Worm (Caenorhabditis elegans) whole organism, L3 larva: Measurements from ENCODE around the gene irld-64.

Source experiments
- R02D3.7 ChIP-seq: fragments of 150-350 bp; optimal IDR thresholded peaks from 2 replicates; lab custom pipeline; 2014; ENCODE audit warnings: missing biosample characterization, missing genetic modification characterization
- ZK546.5 ChIP-seq: sonication (generic microtip); optimal IDR thresholded peaks from 2 replicates; lab custom pipeline; 2017; ENCODE audit warnings: missing biosample characterization, missing genetic modification characterization
- aly-2 ChIP-seq: fragments of 150-350 bp; optimal IDR thresholded peaks from 2 replicates; lab custom pipeline; 2014; ENCODE audit warnings: missing biosample characterization, missing genetic modification characterization
- ama-1 ChIP-seq: fragments of 150-350 bp; optimal IDR thresholded peaks from 2 replicates; lab custom pipeline; 2018
- ceh-16 ChIP-seq: sonication (generic microtip); optimal IDR thresholded peaks from 2 replicates; lab custom pipeline; 2017; ENCODE audit warnings: missing biosample characterization, missing genetic modification characterization
- ceh-28 ChIP-seq: fragments of 150-350 bp; optimal IDR thresholded peaks from 2 replicates; lab custom pipeline; 2014; ENCODE audit warnings: missing biosample characterization, missing genetic modification reagents, missing genetic modification characterization
- ceh-82 ChIP-seq: fragments of 150-350 bp; optimal IDR thresholded peaks from 2 replicates; lab custom pipeline; 2014; ENCODE audit warnings: missing biosample characterization, missing genetic modification characterization
- ceh-9 ChIP-seq: sonication (generic microtip); optimal IDR thresholded peaks from 2 replicates; lab custom pipeline; 2018; ENCODE audit warnings: missing biosample characterization, missing genetic modification characterization
- daf-12 ChIP-seq: fragments of 150-350 bp; optimal IDR thresholded peaks from 2 replicates; lab custom pipeline; 2014; ENCODE audit warnings: missing biosample characterization, missing genetic modification reagents, missing genetic modification characterization
- egl-27 ChIP-seq: sonication (generic microtip); optimal IDR thresholded peaks from 4 replicates; lab custom pipeline; 2017; ENCODE audit warnings: missing biosample characterization, missing genetic modification reagents, missing genetic modification characterization
- egl-5 ChIP-seq: fragments of 150-350 bp; optimal IDR thresholded peaks from 2 replicates; lab custom pipeline; 2017; ENCODE audit warnings: missing biosample characterization, missing genetic modification reagents, missing genetic modification characterization, inconsistent platforms
- elt-1 ChIP-seq: fragments of 150-350 bp; optimal IDR thresholded peaks from 2 replicates; lab custom pipeline; 2014; ENCODE audit warnings: missing biosample characterization, missing genetic modification characterization
- elt-2 ChIP-seq: sonication (generic microtip); optimal IDR thresholded peaks from 2 replicates; lab custom pipeline; 2016; ENCODE audit warnings: missing genetic modification reagents, mild to moderate bottlenecking, missing genetic modification characterization, missing compliant biosample characterization
- elt-3 ChIP-seq, 3 experiments: fragments of 150-350 bp in 1 of 3; sonication (generic microtip) in 2 of 3; optimal IDR thresholded peaks; 2 replicates in 2 of 3; 4 replicates in 1 of 3; lab custom pipeline; 2014 to 2017; ENCODE audit warnings: missing biosample characterization in 3 of 3, missing genetic modification characterization in 3 of 3
- eor-1 ChIP-seq, 2 experiments: fragments of 150-350 bp; optimal IDR thresholded peaks; 2 replicates each; lab custom pipeline; 2014 to 2018; ENCODE audit warnings: missing biosample characterization in 2 of 2, missing genetic modification characterization in 2 of 2
- fkh-10 ChIP-seq: sonication (generic microtip); optimal IDR thresholded peaks from 2 replicates; lab custom pipeline; 2017; ENCODE audit warnings: missing biosample characterization, missing genetic modification reagents, missing genetic modification characterization
- fkh-2 ChIP-seq: fragments of 150-350 bp; optimal IDR thresholded peaks from 2 replicates; lab custom pipeline; 2014; ENCODE audit warnings: missing biosample characterization, missing genetic modification reagents, missing genetic modification characterization
- fos-1 ChIP-seq: fragments of 150-350 bp; optimal IDR thresholded peaks from 2 replicates; lab custom pipeline; 2014; ENCODE audit warnings: missing biosample characterization, missing genetic modification characterization
- hmg-11 ChIP-seq: sonication (generic microtip); optimal IDR thresholded peaks from 2 replicates; lab custom pipeline; 2016; ENCODE audit warnings: missing genetic modification characterization, missing compliant biosample characterization
- jun-1 ChIP-seq: fragments of 150-350 bp; optimal IDR thresholded peaks from 2 replicates; lab custom pipeline; 2014; ENCODE audit warnings: missing biosample characterization, missing genetic modification reagents, missing genetic modification characterization
- lin-15B ChIP-seq: fragments of 150-350 bp; optimal IDR thresholded peaks from 2 replicates; lab custom pipeline; 2014; ENCODE audit warnings: missing biosample characterization, missing genetic modification characterization
- lin-39 ChIP-seq: fragments of 150-350 bp; optimal IDR thresholded peaks from 2 replicates; lab custom pipeline; 2018; ENCODE audit warnings: missing biosample characterization, missing genetic modification reagents, missing genetic modification characterization
- lsy-12 ChIP-seq: sonication (generic microtip); optimal IDR thresholded peaks from 2 replicates; lab custom pipeline; 2016; ENCODE audit warnings: mild to moderate bottlenecking, missing genetic modification characterization, missing compliant biosample characterization
- mdl-1 ChIP-seq: fragments of 150-350 bp; optimal IDR thresholded peaks from 2 replicates; lab custom pipeline; 2014; ENCODE audit warnings: missing biosample characterization, missing genetic modification characterization
- mml-1 ChIP-seq: fragments of 150-350 bp; sonication (generic microtip); optimal IDR thresholded peaks from 3 replicates; lab custom pipeline; 2014; ENCODE audit warnings: missing biosample characterization, missing genetic modification characterization
- nfya-1 ChIP-seq: sonication (generic microtip); optimal IDR thresholded peaks from 2 replicates; lab custom pipeline; 2017; ENCODE audit warnings: missing genetic modification characterization, mild to moderate bottlenecking, missing compliant biosample characterization, antibody characterized with exemption, moderate library complexity; ENCODE audit not compliant: insufficient read depth
- nhr-11 ChIP-seq: fragments of 150-350 bp; optimal IDR thresholded peaks from 2 replicates; lab custom pipeline; 2014; ENCODE audit warnings: missing biosample characterization, missing genetic modification characterization
- nhr-12 ChIP-seq: fragments of 150-350 bp; optimal IDR thresholded peaks from 2 replicates; lab custom pipeline; 2014; ENCODE audit warnings: missing biosample characterization, missing genetic modification characterization
- nhr-23 ChIP-seq: fragments of 150-350 bp; optimal IDR thresholded peaks from 2 replicates; lab custom pipeline; 2014; ENCODE audit warnings: missing biosample characterization, missing genetic modification reagents, missing genetic modification characterization
- nhr-237 ChIP-seq: fragments of 150-350 bp; optimal IDR thresholded peaks from 2 replicates; lab custom pipeline; 2014; ENCODE audit warnings: missing biosample characterization, missing genetic modification characterization
- nhr-25 ChIP-seq: sonication (generic microtip); optimal IDR thresholded peaks from 2 replicates; lab custom pipeline; 2017; ENCODE audit warnings: missing biosample characterization, missing genetic modification characterization
- nhr-28 ChIP-seq: fragments of 150-350 bp; optimal IDR thresholded peaks from 2 replicates; lab custom pipeline; 2014; ENCODE audit warnings: missing biosample characterization, missing genetic modification characterization
- nhr-43 ChIP-seq: sonication (generic microtip); optimal IDR thresholded peaks from 2 replicates; lab custom pipeline; 2016; ENCODE audit warnings: mild to moderate bottlenecking, missing genetic modification characterization, missing compliant biosample characterization; ENCODE audit not compliant: poor library complexity, severe bottlenecking
- nhr-67 ChIP-seq: fragments of 150-350 bp; optimal IDR thresholded peaks from 2 replicates; lab custom pipeline; 2014; ENCODE audit warnings: missing biosample characterization, missing genetic modification characterization
- nhr-76 ChIP-seq: fragments of 150-350 bp; sonication (generic microtip); optimal IDR thresholded peaks from 5 replicates; lab custom pipeline; 2014; ENCODE audit warnings: missing biosample characterization, missing genetic modification characterization
- nhr-77 ChIP-seq: fragments of 150-350 bp; optimal IDR thresholded peaks from 2 replicates; lab custom pipeline; 2014; ENCODE audit warnings: missing biosample characterization, missing genetic modification characterization
- pha-4 ChIP-seq: fragments of 150-350 bp; optimal IDR thresholded peaks from 2 replicates; lab custom pipeline; 2014; ENCODE audit warnings: missing biosample characterization, missing genetic modification reagents, missing genetic modification characterization
- pqm-1 ChIP-seq: fragments of 150-350 bp; optimal IDR thresholded peaks from 2 replicates; lab custom pipeline; 2017; ENCODE audit warnings: missing biosample characterization, missing genetic modification characterization, inconsistent platforms
- sea-2 ChIP-seq: fragments of 150-350 bp; sonication (generic microtip); optimal IDR thresholded peaks from 4 replicates; lab custom pipeline; 2014; ENCODE audit warnings: missing biosample characterization, missing genetic modification reagents, missing genetic modification characterization
- skn-1 ChIP-seq: fragments of 150-350 bp; optimal IDR thresholded peaks from 2 replicates; lab custom pipeline; 2014; ENCODE audit warnings: missing biosample characterization, missing genetic modification characterization
- snpc-4 ChIP-seq: fragments of 150-350 bp; optimal IDR thresholded peaks from 2 replicates; lab custom pipeline; 2014; ENCODE audit warnings: missing biosample characterization, missing genetic modification characterization
- tbx-2 ChIP-seq: sonication (generic microtip); optimal IDR thresholded peaks from 2 replicates; lab custom pipeline; 2016; ENCODE audit warnings: mild to moderate bottlenecking, missing genetic modification characterization, missing compliant biosample characterization
- unc-39 ChIP-seq: sonication (generic microtip); optimal IDR thresholded peaks from 4 replicates; lab custom pipeline; 2017; ENCODE audit warnings: missing biosample characterization, missing genetic modification characterization
- unc-62 ChIP-seq: fragments of 150-350 bp; sonication (generic microtip); optimal IDR thresholded peaks from 4 replicates; lab custom pipeline; 2014; ENCODE audit warnings: missing biosample characterization, missing genetic modification reagents, missing genetic modification characterization
- zag-1 ChIP-seq: fragments of 150-350 bp; optimal IDR thresholded peaks from 2 replicates; lab custom pipeline; 2014; ENCODE audit warnings: missing biosample characterization, missing genetic modification characterization
- ztf-11 ChIP-seq: fragments of 150-350 bp; optimal IDR thresholded peaks from 2 replicates; lab custom pipeline; 2014; ENCODE audit warnings: missing biosample characterization, missing genetic modification characterization
- ztf-4 ChIP-seq: fragments of 150-350 bp; optimal IDR thresholded peaks from 2 replicates; lab custom pipeline; 2014; ENCODE audit warnings: missing biosample characterization, missing genetic modification characterization

irld-64 gene

ce11 chrII:2900248-2900647, 30.2 kb downstream of the irld-64 start, which contains the start of gene ubc-26:
Gene ubc-26 (minus strand): TSS chrII:2900348.
- TF ChIP-seq pqm-1 (tag; lab: Kevin White, UChicago) (no peak), lin-15B (tag; lab: Kevin White, UChicago) (no peak)

- TF ChIP-seq nhr-12 (tag; lab: Kevin White, UChicago) (no peak), ceh-16 (tag; lab: Kevin White, UChicago) (no peak), zag-1 (tag; lab: Kevin White, UChicago) (no peak)
Observed at ce11 chrII:2894295-2894694, 36.1 kb downstream of the irld-64 start, which contains the start of gene sqv-2. Gene sqv-2 (minus strand): TSS chrII:2894395.

- peak; percentile 77 for TF ChIP-seq snpc-4 (tag; lab: Kevin White, UChicago)
- no peak for TF ChIP-seq ceh-16 (tag; lab: Kevin White, UChicago)
- TF ChIP-seq daf-12 (tag; lab: Kevin White, UChicago): no peak
- TF ChIP-seq ztf-11 (tag; lab: Kevin White, UChicago): no peak
- peak; percentile 80 for TF ChIP-seq nfya-1
- no peak for TF ChIP-seq nhr-28 (tag; lab: Kevin White, UChicago)
- TF ChIP-seq eor-1 (tag; optimal IDR thresholded peaks at IDR 0.05; lab: Kevin White, UChicago): no peak
- peak; percentile 48 for TF ChIP-seq skn-1 (tag; lab: Kevin White, UChicago)
- peak; percentile 97 for TF ChIP-seq lin-15B (tag; lab: Kevin White, UChicago)
- peak; percentile 40 for TF ChIP-seq jun-1 (tag; lab: Kevin White, UChicago)
- peak; percentile 21 for TF ChIP-seq R02D3.7 (tag; lab: Kevin White, UChicago)
- peak; percentile 58 for TF ChIP-seq tbx-2 (tag; lab: Kevin White, UChicago)
- TF ChIP-seq fos-1 (tag; lab: Kevin White, UChicago): no peak
- no peak for TF ChIP-seq nhr-11 (tag; lab: Kevin White, UChicago)
- TF ChIP-seq fkh-2 (tag; lab: Kevin White, UChicago): no peak
- TF ChIP-seq lsy-12 (tag; lab: Kevin White, UChicago): peak; percentile 86
- no peak for TF ChIP-seq ceh-9
- TF ChIP-seq mml-1 (tag; lab: Kevin White, UChicago): no peak
- TF ChIP-seq unc-39 (tag; lab: Kevin White, UChicago): no peak
- peak; percentile 41 for TF ChIP-seq elt-2 (tag; lab: Kevin White, UChicago)
- peak; percentile 88 for TF ChIP-seq ceh-28 (tag; lab: Kevin White, UChicago)
- no peak for TF ChIP-seq nhr-12 (tag; lab: Kevin White, UChicago)
- peak; percentile 5 for TF ChIP-seq elt-1 (tag; lab: Kevin White, UChicago)
- TF ChIP-seq nhr-67 (tag; lab: Kevin White, UChicago): no peak
- no peak for TF ChIP-seq unc-62 (GFP tag; lab: Kevin White, UChicago)
- TF ChIP-seq fkh-10 (GFP tag; lab: Kevin White, UChicago): peak; percentile 47
- TF ChIP-seq elt-3 (tag; optimal IDR thresholded peaks at IDR 0.05; lab: Kevin White, UChicago): no peak
- peak; percentile 90 for TF ChIP-seq pha-4 (tag; lab: Kevin White, UChicago)
- peak; percentile 84 for TF ChIP-seq ceh-82 (tag; lab: Kevin White, UChicago)
- TF ChIP-seq lin-39 (tag; lab: Kevin White, UChicago): peak; percentile 90
- peak; percentile 64 for TF ChIP-seq nhr-25 (tag; lab: Kevin White, UChicago)
- peak; percentile 89 for TF ChIP-seq nhr-23 (tag; lab: Kevin White, UChicago)
- no peak for TF ChIP-seq nhr-237 (tag; lab: Kevin White, UChicago)
- no peak for TF ChIP-seq mdl-1
- TF ChIP-seq egl-5 (tag; lab: Kevin White, UChicago): peak; percentile 73
- no peak for TF ChIP-seq aly-2 (tag; lab: Kevin White, UChicago)
- TF ChIP-seq pqm-1 (tag; lab: Kevin White, UChicago): peak; percentile 36
- no peak for TF ChIP-seq zag-1 (tag; lab: Kevin White, UChicago)
- TF ChIP-seq nhr-76: no peak
- TF ChIP-seq hmg-11 (tag; lab: Kevin White, UChicago): peak; percentile 54
- TF ChIP-seq ama-1: peak; percentile 33
- peak; percentile 36 for TF ChIP-seq ztf-4 (tag; lab: Kevin White, UChicago)
- peak; percentile 28 for TF ChIP-seq egl-27 (tag; lab: Kevin White, UChicago)
- TF ChIP-seq sea-2 (GFP tag; lab: Kevin White, UChicago): no peak
- peak; percentile 9 for TF ChIP-seq nhr-77 (tag; lab: Kevin White, UChicago)
- TF ChIP-seq nhr-43: peak; percentile 95
- no peak for TF ChIP-seq ZK546.5
Observed at ce11 chrII:2888957-2889630, 41.3 kb downstream of the irld-64 start, which contains the start of gene pinn-1. Gene pinn-1 (minus strand): TSS chrII:2889007.
